Worm (Caenorhabditis elegans): ENCODE data around the gene arf-1.

- TF ChIP-seq tab-1 (GFP tag; IDR thresholded peaks at IDR 0.05) (no peak), cog-1 (tag; optimal IDR thresholded peaks at IDR 0.05) (no peak), med-1 (GFP tag; optimal IDR thresholded peaks at IDR 0.05; ENCODE audit: insufficient read depth) (no peak), ztf-23 (GFP tag; IDR thresholded peaks at IDR 0.05) (no peak), flt-1 (GFP tag; IDR thresholded peaks at IDR 0.05) (no peak), klf-2 (GFP tag; conservative IDR thresholded peaks at IDR 0.05) (no peak)
Measured at ce11 chrIII:5732925-5733324, 18.2 kb downstream of the arf-1 start, which contains the start of gene B0244.17.

Data from whole organism, midembryonic.